Fruit fly (Drosophila melanogaster): ENCODE measurements around the gene CG2680.

CG2680 gene

dm6 chrX:2738663-2739062 lies 31.4 kb upstream of the CG2680 start, which contains the start of gene crm:
Gene crm (minus strand): TSS chrX:2738773.
- TF ChIP-seq row (GFP tag; IDR thresholded peaks at IDR 0.05) (peak; percentile 85), disco-r (GFP tag; optimal IDR thresholded peaks at IDR 0.05) (no peak), CG12155 (GFP tag; optimal IDR thresholded peaks at IDR 0.05) (peak; percentile 8), MBD-R2 (GFP tag; IDR thresholded peaks at IDR 0.05) (peak; percentile 63), pzg (GFP tag; optimal IDR thresholded peaks at IDR 0.05) (peak; percentile 54), ci (GFP tag; IDR thresholded peaks at IDR 0.05) (no peak), H15 (GFP tag; IDR thresholded peaks at IDR 0.05) (no peak), Hey (tag; optimal IDR thresholded peaks at IDR 0.05) (no peak), CG17829 (tag; optimal IDR thresholded peaks at IDR 0.05) (no peak), z (GFP tag; IDR thresholded peaks at IDR 0.05) (no peak), CG6272 (GFP tag; IDR thresholded peaks at IDR 0.05) (no peak), sug (tag; optimal IDR thresholded peaks at IDR 0.05) (peak; percentile 14), trem (tag; optimal IDR thresholded peaks at IDR 0.05) (peak; percentile 30), CG17186 (GFP tag; optimal IDR thresholded peaks at IDR 0.05) (peak; percentile 99), E2f2 (GFP tag; IDR thresholded peaks at IDR 0.05) (peak; percentile 29; the same call in 1 of the 2 replicates), HmgZ (tag; optimal IDR thresholded peaks at IDR 0.05) (peak; percentile 15), CG12659 (GFP tag; optimal IDR thresholded peaks at IDR 0.05) (peak; percentile 33), CG9797 (GFP tag; optimal IDR thresholded peaks at IDR 0.05) (peak; percentile 24), CG13287 (GFP tag; IDR thresholded peaks at IDR 0.05; ENCODE audit: partially characterized antibody) (peak; percentile 26; the same call in 1 of the 2 replicates), sisA (GFP tag; IDR thresholded peaks at IDR 0.05) (no peak), BEAF-32 (GFP tag; optimal IDR thresholded peaks at IDR 0.05) (peak; percentile 20), unc-4 (GFP tag; IDR thresholded peaks at IDR 0.05; ENCODE audit: partially characterized antibody) (peak; percentile 34; the same call in 1 of the 2 replicates), CG3281 (GFP tag; optimal IDR thresholded peaks at IDR 0.05) (no peak), CG15514 (GFP tag; optimal IDR thresholded peaks at IDR 0.05) (peak; percentile 68), Usf (GFP tag; optimal IDR thresholded peaks at IDR 0.05) (no peak), Oli (tag; optimal IDR thresholded peaks at IDR 0.05) (no peak), Med (GFP tag) (peak; percentile 45), CG10267 (tag; optimal IDR thresholded peaks at IDR 0.05) (peak; percentile 0), Sry-β (GFP tag; optimal IDR thresholded peaks at IDR 0.05) (peak; percentile 98), Myb (GFP tag; optimal IDR thresholded peaks at IDR 0.05) (peak; percentile 45), hbn (GFP tag; IDR thresholded peaks at IDR 0.05; ENCODE audit: partially characterized antibody) (0 out of 2 replicates have a peak, but pooled peaks have one; percentile 13), PHDP (tag; optimal IDR thresholded peaks at IDR 0.05) (no peak), vvl (GFP tag; IDR thresholded peaks at IDR 0.05) (peak; percentile 65), CG2712 (tag; optimal IDR thresholded peaks at IDR 0.05) (peak; percentile 56), CoRest (tag; optimal IDR thresholded peaks at IDR 0.05) (peak; percentile 9), CG3995 (GFP tag; optimal IDR thresholded peaks at IDR 0.05) (no peak), Rfx (GFP tag; IDR thresholded peaks at IDR 0.05) (0 out of 2 replicates have a peak, but pooled peaks have one; percentile 34), HLH54F (GFP tag; optimal IDR thresholded peaks at IDR 0.05) (no peak), nmo (GFP tag; optimal IDR thresholded peaks at IDR 0.05) (no peak), Ssrp (tag; optimal IDR thresholded peaks at IDR 0.05) (no peak), CG7556 (GFP tag; optimal IDR thresholded peaks at IDR 0.05) (no peak), crp (GFP tag; optimal IDR thresholded peaks at IDR 0.05) (peak in 1 of 2 experiments; percentile 45), grau (tag; optimal IDR thresholded peaks at IDR 0.05) (peak; percentile 5), Dp (GFP tag; optimal IDR thresholded peaks at IDR 0.05) (peak; percentile 4), CG34422 (GFP tag; IDR thresholded peaks at IDR 0.05) (no peak), Spps (tag; optimal IDR thresholded peaks at IDR 0.05) (no peak), CG18619 (GFP tag; optimal IDR thresholded peaks at IDR 0.05) (no peak)

All from whole organism, embryonic.